Worm (Caenorhabditis elegans): ENCODE data around the gene ZK688.12.

DNA sequence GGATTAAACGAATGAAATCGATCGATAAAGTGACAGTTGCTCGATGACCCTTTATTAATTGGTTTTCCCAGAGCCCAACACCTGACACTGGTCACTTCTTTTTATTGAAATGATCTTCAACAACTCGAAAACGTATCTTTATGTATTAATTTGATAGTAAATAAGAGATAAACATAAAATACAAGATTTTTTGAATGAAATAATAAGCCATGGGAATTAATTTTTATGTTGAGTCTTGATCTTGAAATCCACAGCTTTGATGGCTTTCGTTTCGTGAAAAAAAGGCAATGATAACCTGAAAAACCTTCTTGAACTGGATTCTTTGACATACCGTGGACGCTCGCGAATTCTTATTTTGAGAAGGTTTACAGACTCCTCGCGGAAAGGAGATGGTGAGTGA, 5.9 kb downstream of the ZK688.12 start, which contains the start of gene pcp-5:
- TF ChIP-seq med-1 (GFP tag; optimal IDR thresholded peaks at IDR 0.05; ENCODE audit: insufficient read depth) (no peak), ref-1 (GFP tag; conservative IDR thresholded peaks at IDR 0.05) (no peak), cog-1 (tag; optimal IDR thresholded peaks at IDR 0.05) (no peak), klf-2 (GFP tag; conservative IDR thresholded peaks at IDR 0.05) (no peak), tab-1 (GFP tag; IDR thresholded peaks at IDR 0.05) (no peak), ztf-29 (GFP tag; IDR thresholded peaks at IDR 0.05) (no peak), flt-1 (GFP tag; IDR thresholded peaks at IDR 0.05) (no peak), T22C8.4 (GFP tag; IDR thresholded peaks at IDR 0.05) (no peak), ztf-23 (GFP tag; IDR thresholded peaks at IDR 0.05) (no peak)

All from whole organism, midembryonic.